Worm (Caenorhabditis elegans) whole organism, young adult: Measurements from ENCODE around the gene fbxa-71.

Source experiments
- B0019.2 ChIP-seq: fragments of 200-800 bp; sonication (Bioruptor generic); conservative IDR thresholded peaks from 2 replicates; pipeline ENCODE4 v1.3.6; 2022; ENCODE audit warnings: missing genetic modification reagents, missing genetic modification characterization, missing compliant biosample characterization
- D2030.7 ChIP-seq: fragments of 200-800 bp; sonication (Bioruptor generic); IDR thresholded peaks from 2 replicates; pipeline ENCODE4 v1.3.6; 2022; ENCODE audit warnings: missing genetic modification reagents, missing genetic modification characterization, missing compliant biosample characterization
- F22D6.2 ChIP-seq: sonication (generic microtip); optimal IDR thresholded peaks from 2 replicates; lab custom pipeline; 2016; ENCODE audit warnings: mild to moderate bottlenecking, missing genetic modification characterization, missing compliant biosample characterization
- F23B12.7 ChIP-seq: sonication (generic microtip); optimal IDR thresholded peaks from 2 replicates; lab custom pipeline; 2017; ENCODE audit warnings: missing genetic modification characterization, mild to moderate bottlenecking, missing compliant biosample characterization, antibody characterized with exemption, moderate library complexity; ENCODE audit not compliant: insufficient read depth
- F57C9.4 ChIP-seq: sonication (generic microtip); optimal IDR thresholded peaks from 2 replicates; lab custom pipeline; 2017; ENCODE audit warnings: mild to moderate bottlenecking, missing genetic modification characterization, missing compliant biosample characterization
- Y53G8AR.9 ChIP-seq: fragments of 200-800 bp; sonication (Bioruptor generic); conservative IDR thresholded peaks from 2 replicates; pipeline ENCODE4 v1.3.6; 2022; ENCODE audit warnings: missing genetic modification reagents, missing genetic modification characterization, missing compliant biosample characterization
- Y56A3A.18 ChIP-seq: fragments of 200-800 bp; sonication (Bioruptor generic); IDR thresholded peaks from 2 replicates; pipeline ENCODE4 v1.3.6; 2022; ENCODE audit warnings: missing genetic modification reagents, missing genetic modification characterization, missing compliant biosample characterization
- ZK185.1 ChIP-seq: sonication (generic microtip); optimal IDR thresholded peaks from 2 replicates; lab custom pipeline; 2016; ENCODE audit warnings: mild to moderate bottlenecking, missing genetic modification characterization, missing compliant biosample characterization; ENCODE audit not compliant: poor library complexity, severe bottlenecking
- atf-7 ChIP-seq: sonication (generic microtip); optimal IDR thresholded peaks from 2 replicates; lab custom pipeline; 2017; ENCODE audit warnings: mild to moderate bottlenecking, missing genetic modification characterization, missing compliant biosample characterization
- attf-6 ChIP-seq: fragments of 200-800 bp; sonication (Bioruptor generic); IDR thresholded peaks from 2 replicates; pipeline ENCODE4 v1.3.6; 2022; ENCODE audit warnings: missing genetic modification reagents, missing genetic modification characterization, missing compliant biosample characterization
- ccch-3 ChIP-seq: fragments of 200-800 bp; sonication (Bioruptor generic); optimal IDR thresholded peaks from 2 replicates; lab custom pipeline; 2018; ENCODE audit warnings: mild to moderate bottlenecking, missing genetic modification characterization, missing compliant biosample characterization
- ceh-79 ChIP-seq: sonication (generic microtip); optimal IDR thresholded peaks from 2 replicates; lab custom pipeline; 2017; ENCODE audit warnings: mild to moderate bottlenecking, missing genetic modification characterization, missing compliant biosample characterization
- dpff-1 ChIP-seq: sonication (generic microtip); optimal IDR thresholded peaks from 2 replicates; lab custom pipeline; 2017; ENCODE audit warnings: mild to moderate bottlenecking, missing genetic modification characterization, missing compliant biosample characterization
- egl-44 ChIP-seq: fragments of 200-800 bp; sonication (Bioruptor generic); IDR thresholded peaks from 2 replicates; pipeline ENCODE4 v1.3.6; 2022; ENCODE audit warnings: missing genetic modification reagents, missing genetic modification characterization, missing compliant biosample characterization
- fkh-3 ChIP-seq: sonication (generic microtip); optimal IDR thresholded peaks from 2 replicates; lab custom pipeline; 2016; ENCODE audit warnings: mild to moderate bottlenecking, missing genetic modification characterization, missing compliant biosample characterization
- gei-17 ChIP-seq: fragments of 200-800 bp; sonication (Bioruptor generic); optimal IDR thresholded peaks from 2 replicates; lab custom pipeline; 2018; ENCODE audit warnings: mild to moderate bottlenecking, missing genetic modification characterization, missing compliant biosample characterization
- hmg-1.2 ChIP-seq: fragments of 200-800 bp; sonication (Bioruptor generic); IDR thresholded peaks from 2 replicates; pipeline ENCODE4 v1.3.6; 2022; ENCODE audit warnings: missing genetic modification reagents, missing genetic modification characterization, missing compliant biosample characterization
- let-526 ChIP-seq: fragments of 200-800 bp; sonication (Bioruptor generic); IDR thresholded peaks from 2 replicates; pipeline ENCODE4 v1.3.6; 2022; ENCODE audit warnings: missing genetic modification reagents, missing genetic modification characterization, missing compliant biosample characterization
- mel-28 ChIP-seq: sonication (generic microtip); optimal IDR thresholded peaks from 2 replicates; lab custom pipeline; 2016; ENCODE audit warnings: borderline replicate concordance, mild to moderate bottlenecking, missing genetic modification characterization, missing compliant biosample characterization
- mes-4 ChIP-seq: sonication (generic microtip); optimal IDR thresholded peaks from 2 replicates; lab custom pipeline; 2016; ENCODE audit warnings: missing genotype, missing genetic modification characterization, missing compliant biosample characterization
- nhr-120 ChIP-seq: fragments of 200-800 bp; sonication (Bioruptor generic); IDR thresholded peaks from 2 replicates; pipeline ENCODE4 v1.3.6; 2022; ENCODE audit warnings: missing genetic modification characterization, missing compliant biosample characterization
- pha-4 ChIP-seq: fragments of 150-350 bp; sonication (generic microtip); optimal IDR thresholded peaks from 2 replicates; lab custom pipeline; 2014; ENCODE audit warnings: missing biosample characterization, missing genetic modification reagents, missing genetic modification characterization
- rcor-1 ChIP-seq: fragments of 200-800 bp; sonication (Bioruptor generic); IDR thresholded peaks from 2 replicates; pipeline ENCODE4 v1.3.6; 2022; ENCODE audit warnings: missing genetic modification reagents, missing genetic modification characterization, missing compliant biosample characterization
- rec-8 ChIP-seq, 2 experiments: sonication (generic microtip); optimal IDR thresholded peaks; 2 replicates each; lab custom pipeline; 2016; ENCODE audit warnings: mild to moderate bottlenecking in 2 of 2, missing genetic modification characterization in 2 of 2, missing genetic modification reagents in 2 of 2, missing genotype in 2 of 2, missing biosample characterization in 1 of 2, missing compliant biosample characterization in 1 of 2, moderate library complexity in 1 of 2
- sdz-38 ChIP-seq: sonication (generic microtip); optimal IDR thresholded peaks from 2 replicates; lab custom pipeline; 2016; ENCODE audit warnings: missing genotype, missing genetic modification characterization, missing compliant biosample characterization
- snpc-1.3 ChIP-seq: sonication (generic microtip); optimal IDR thresholded peaks from 2 replicates; lab custom pipeline; 2017; ENCODE audit warnings: missing genetic modification characterization, mild to moderate bottlenecking, missing compliant biosample characterization, antibody characterized with exemption, moderate library complexity, missing genotype, missing genetic modification reagents; ENCODE audit not compliant: insufficient read depth
- somi-1 ChIP-seq: fragments of 200-800 bp; sonication (Bioruptor generic); optimal IDR thresholded peaks from 2 replicates; lab custom pipeline; 2018; ENCODE audit warnings: mild to moderate bottlenecking, missing genetic modification characterization, missing compliant biosample characterization
- sptf-2 ChIP-seq: fragments of 200-800 bp; sonication (Bioruptor generic); optimal IDR thresholded peaks from 2 replicates; lab custom pipeline; 2018; ENCODE audit warnings: mild to moderate bottlenecking, missing genetic modification characterization, missing compliant biosample characterization
- unc-62 ChIP-seq: fragments of 150-350 bp; optimal IDR thresholded peaks from 2 replicates; lab custom pipeline; 2014; ENCODE audit warnings: missing biosample characterization, missing genetic modification reagents, missing genetic modification characterization
- zfh-2 ChIP-seq: fragments of 200-800 bp; sonication (Bioruptor generic); conservative IDR thresholded peaks from 2 replicates; pipeline ENCODE4 v1.3.6; 2022; ENCODE audit warnings: missing genetic modification reagents, missing genetic modification characterization, missing compliant biosample characterization
- ztf-18 ChIP-seq: sonication (generic microtip); optimal IDR thresholded peaks from 2 replicates; lab custom pipeline; 2016; ENCODE audit warnings: missing genotype, mild to moderate bottlenecking, missing genetic modification characterization, missing compliant biosample characterization

The fbxa-71 gene

ce11 chrIII:2227407-2227806 lies 28.2 kb upstream of the fbxa-71 start, which contains the start of gene fbxa-62:
fbxa-62 (plus strand) TSS chrIII:2227707.
- TF ChIP-seq ccch-3 (GFP tag; lab: Kevin White, UChicago) (no peak), F22D6.2 (tag; lab: Kevin White, UChicago) (no peak), ceh-79 (tag; lab: Kevin White, UChicago) (no peak), ZK185.1 (tag; lab: Kevin White, UChicago) (no peak), Y56A3A.18 (GFP tag; lab: Robert Waterston, UW) (no peak), F57C9.4 (tag; lab: Kevin White, UChicago) (no peak), nhr-120 (GFP tag; lab: Robert Waterston, UW) (no peak), F23B12.7 (tag; lab: Kevin White, UChicago) (no peak), sptf-2 (GFP tag; lab: Kevin White, UChicago) (no peak), D2030.7 (no peak), fkh-3 (tag; lab: Kevin White, UChicago) (no peak), hmg-1.2 (GFP tag; lab: Robert Waterston, UW) (no peak), snpc-1.3 (no peak), mel-28 (tag; lab: Kevin White, UChicago) (no peak), let-526 (GFP tag; lab: Robert Waterston, UW) (no peak), rec-8 (tag; optimal IDR thresholded peaks at IDR 0.05; lab: Kevin White, UChicago) (no peak)

ce11 chrIII:2232360-2232759 lies 23.3 kb upstream of the fbxa-71 start, which contains the start of gene fbxa-47:
fbxa-47 (minus strand) TSS chrIII:2232460.
- no peak for TF ChIP-seq pha-4 (tag; lab: Kevin White, UChicago)
- TF ChIP-seq Y53G8AR.9 (GFP tag; lab: Robert Waterston, UW): no peak
- TF ChIP-seq sdz-38 (tag; lab: Kevin White, UChicago): no peak
- TF ChIP-seq unc-62 (GFP tag; lab: Kevin White, UChicago): no peak
- TF ChIP-seq somi-1 (GFP tag; lab: Kevin White, UChicago): no peak
- no peak for TF ChIP-seq Y56A3A.18 (GFP tag; lab: Robert Waterston, UW)
- TF ChIP-seq egl-44: no peak
- TF ChIP-seq gei-17: no peak
- no peak for TF ChIP-seq attf-6 (GFP tag; lab: Robert Waterston, UW)
- TF ChIP-seq mes-4 (tag; lab: Kevin White, UChicago): no peak
- TF ChIP-seq ztf-18 (tag; lab: Kevin White, UChicago): no peak
- TF ChIP-seq B0019.2 (GFP tag; lab: Robert Waterston, UW): no peak
- TF ChIP-seq, all 124 proteins: peak for 0

ce11 chrIII:2233399-2233798 lies 22.2 kb upstream of the fbxa-71 start:
- TF ChIP-seq dpff-1 (no peak), zfh-2 (GFP tag; lab: Robert Waterston, UW) (no peak)
- TF ChIP-seq, all 124 proteins: peak for 0

- no peak for TF ChIP-seq rcor-1
- TF ChIP-seq atf-7 (tag; lab: Kevin White, UChicago): peak; percentile 28
These were observed 21.3 kb upstream of the fbxa-71 start, which contains the start of gene C39B5.2 for ce11 chrIII:2234192-2234934. C39B5.2 (plus strand) TSS chrIII:2234884.
